Worm (Caenorhabditis elegans) whole organism, young adult: ENCODE data around the gene C01C10.2.

Source experiments
- B0019.2 ChIP-seq: fragments of 200-800 bp; sonication (Bioruptor generic); conservative IDR thresholded peaks from 2 replicates; pipeline ENCODE4 v1.3.6; 2022; ENCODE audit warnings: missing genetic modification reagents, missing genetic modification characterization, missing compliant biosample characterization
- C17E4.6 ChIP-seq: fragments of 200-800 bp; sonication (Bioruptor generic); IDR thresholded peaks from 2 replicates; pipeline ENCODE4 v1.3.6; 2022; ENCODE audit warnings: missing genetic modification reagents, missing genetic modification characterization, missing compliant biosample characterization
- F10E7.11 ChIP-seq: sonication (generic microtip); optimal IDR thresholded peaks from 2 replicates; lab custom pipeline; 2017; ENCODE audit warnings: mild to moderate bottlenecking, missing genetic modification characterization, moderate library complexity, missing compliant biosample characterization
- F22D6.2 ChIP-seq: sonication (generic microtip); optimal IDR thresholded peaks from 2 replicates; lab custom pipeline; 2016; ENCODE audit warnings: mild to moderate bottlenecking, missing genetic modification characterization, missing compliant biosample characterization
- F33H1.4 ChIP-seq: fragments of 200-800 bp; sonication (Bioruptor generic); IDR thresholded peaks from 2 replicates; pipeline ENCODE4 v1.3.6; 2022; ENCODE audit warnings: missing genetic modification reagents, missing genetic modification characterization, missing compliant biosample characterization
- F39B2.1 ChIP-seq: fragments of 200-800 bp; sonication (Bioruptor generic); IDR thresholded peaks from 2 replicates; pipeline ENCODE4 v1.3.6; 2022; ENCODE audit warnings: missing genetic modification reagents, missing genetic modification characterization, missing compliant biosample characterization
- F49E8.2 ChIP-seq: sonication (generic microtip); optimal IDR thresholded peaks from 3 replicates; lab custom pipeline; 2017; ENCODE audit warnings: missing genetic modification characterization, mild to moderate bottlenecking, missing compliant biosample characterization, antibody characterized with exemption, moderate library complexity; ENCODE audit not compliant: insufficient read depth
- F57C9.4 ChIP-seq: sonication (generic microtip); optimal IDR thresholded peaks from 2 replicates; lab custom pipeline; 2017; ENCODE audit warnings: mild to moderate bottlenecking, missing genetic modification characterization, missing compliant biosample characterization
- K11D2.4 ChIP-seq: fragments of 200-800 bp; sonication (Bioruptor generic); IDR thresholded peaks from 2 replicates; pipeline ENCODE4 v1.3.6; 2022; ENCODE audit warnings: missing genetic modification reagents, missing genetic modification characterization, missing compliant biosample characterization
- Y53G8AR.9 ChIP-seq: fragments of 200-800 bp; sonication (Bioruptor generic); conservative IDR thresholded peaks from 2 replicates; pipeline ENCODE4 v1.3.6; 2022; ENCODE audit warnings: missing genetic modification reagents, missing genetic modification characterization, missing compliant biosample characterization
- ZK185.1 ChIP-seq: sonication (generic microtip); optimal IDR thresholded peaks from 2 replicates; lab custom pipeline; 2016; ENCODE audit warnings: mild to moderate bottlenecking, missing genetic modification characterization, missing compliant biosample characterization; ENCODE audit not compliant: poor library complexity, severe bottlenecking
- aptf-2 ChIP-seq: fragments of 200-800 bp; sonication (Bioruptor generic); conservative IDR thresholded peaks from 2 replicates; pipeline ENCODE4 v1.3.6; 2022; ENCODE audit warnings: missing genetic modification reagents, missing genetic modification characterization, missing compliant biosample characterization
- atf-7 ChIP-seq: sonication (generic microtip); optimal IDR thresholded peaks from 2 replicates; lab custom pipeline; 2017; ENCODE audit warnings: mild to moderate bottlenecking, missing genetic modification characterization, missing compliant biosample characterization
- attf-3 ChIP-seq: fragments of 200-800 bp; sonication (Bioruptor generic); conservative IDR thresholded peaks from 2 replicates; pipeline ENCODE4 v1.3.6; 2022; ENCODE audit warnings: missing genetic modification reagents, missing genetic modification characterization, missing compliant biosample characterization
- attf-5 ChIP-seq: fragments of 200-800 bp; sonication (Bioruptor generic); optimal IDR thresholded peaks from 2 replicates; lab custom pipeline; 2018; ENCODE audit warnings: mild to moderate bottlenecking, missing genetic modification characterization, missing compliant biosample characterization
- bed-1 ChIP-seq: fragments of 200-800 bp; sonication (Bioruptor generic); IDR thresholded peaks from 2 replicates; pipeline ENCODE4 v1.3.6; 2022; ENCODE audit warnings: missing genetic modification reagents, missing genetic modification characterization, missing compliant biosample characterization
- ccch-3 ChIP-seq: fragments of 200-800 bp; sonication (Bioruptor generic); optimal IDR thresholded peaks from 2 replicates; lab custom pipeline; 2018; ENCODE audit warnings: mild to moderate bottlenecking, missing genetic modification characterization, missing compliant biosample characterization
- cebp-2 ChIP-seq: fragments of 200-800 bp; sonication (Bioruptor generic); IDR thresholded peaks from 2 replicates; pipeline ENCODE4 v1.3.6; 2022; ENCODE audit warnings: missing genetic modification characterization, missing compliant biosample characterization
- ceh-100 ChIP-seq: fragments of 200-800 bp; sonication (Bioruptor generic); IDR thresholded peaks from 2 replicates; pipeline ENCODE4 v1.3.6; 2022; ENCODE audit warnings: missing genetic modification reagents, missing genetic modification characterization, missing compliant biosample characterization
- ceh-79 ChIP-seq: sonication (generic microtip); optimal IDR thresholded peaks from 2 replicates; lab custom pipeline; 2017; ENCODE audit warnings: mild to moderate bottlenecking, missing genetic modification characterization, missing compliant biosample characterization
- chd-7 ChIP-seq: sonication (generic microtip); optimal IDR thresholded peaks from 2 replicates; lab custom pipeline; 2016; ENCODE audit warnings: mild to moderate bottlenecking, missing genetic modification characterization, moderate library complexity, missing compliant biosample characterization
- die-1 ChIP-seq: sonication (generic microtip); optimal IDR thresholded peaks from 2 replicates; lab custom pipeline; 2016; ENCODE audit warnings: missing genotype, mild to moderate bottlenecking, missing genetic modification characterization, missing compliant biosample characterization
- dox-1 ChIP-seq: fragments of 200-800 bp; sonication (Bioruptor generic); IDR thresholded peaks from 2 replicates; pipeline ENCODE4 v1.3.6; 2022; ENCODE audit warnings: missing genetic modification reagents, missing genetic modification characterization, missing compliant biosample characterization
- dpff-1 ChIP-seq: sonication (generic microtip); optimal IDR thresholded peaks from 2 replicates; lab custom pipeline; 2017; ENCODE audit warnings: mild to moderate bottlenecking, missing genetic modification characterization, missing compliant biosample characterization
- egrh-3 ChIP-seq: fragments of 200-800 bp; sonication (Bioruptor generic); IDR thresholded peaks from 2 replicates; pipeline ENCODE4 v1.3.6; 2022; ENCODE audit warnings: missing genetic modification reagents, missing genetic modification characterization, missing compliant biosample characterization
- ekl-4 ChIP-seq: fragments of 200-800 bp; sonication (Bioruptor generic); IDR thresholded peaks from 2 replicates; pipeline ENCODE4 v1.3.6; 2022; ENCODE audit warnings: missing genetic modification reagents, missing genetic modification characterization, missing compliant biosample characterization
- him-1 ChIP-seq: sonication (generic microtip); optimal IDR thresholded peaks from 2 replicates; lab custom pipeline; 2016; ENCODE audit warnings: missing genotype, missing genetic modification reagents, missing genetic modification characterization, missing compliant biosample characterization
- hlh-12 ChIP-seq: sonication (generic microtip); optimal IDR thresholded peaks from 2 replicates; lab custom pipeline; 2016; ENCODE audit warnings: missing genetic modification characterization, missing compliant biosample characterization
- hmg-1.2 ChIP-seq: fragments of 200-800 bp; sonication (Bioruptor generic); IDR thresholded peaks from 2 replicates; pipeline ENCODE4 v1.3.6; 2022; ENCODE audit warnings: missing genetic modification reagents, missing genetic modification characterization, missing compliant biosample characterization
- lag-1 ChIP-seq: fragments of 200-800 bp; sonication (Bioruptor generic); IDR thresholded peaks from 2 replicates; pipeline ENCODE4 v1.3.6; 2022; ENCODE audit warnings: missing genetic modification reagents, missing genetic modification characterization, missing compliant biosample characterization
- let-607 ChIP-seq, 2 experiments: fragments of 200-800 bp in 1 of 2; sonication (Bioruptor generic) in 1 of 2; sonication (generic microtip) in 1 of 2; optimal IDR thresholded peaks; 2 replicates each; lab custom pipeline; 2016 to 2018; ENCODE audit warnings: mild to moderate bottlenecking in 2 of 2, missing compliant biosample characterization in 2 of 2, missing genetic modification characterization in 2 of 2, moderate library complexity in 2 of 2, missing genotype in 1 of 2
- lin-54 ChIP-seq: fragments of 200-800 bp; sonication (Bioruptor generic); optimal IDR thresholded peaks from 2 replicates; lab custom pipeline; 2018; ENCODE audit warnings: mild to moderate bottlenecking, missing genetic modification characterization, missing compliant biosample characterization
- nfya-1 ChIP-seq: sonication (generic microtip); optimal IDR thresholded peaks from 2 replicates; lab custom pipeline; 2017; ENCODE audit warnings: antibody characterized with exemption, missing compliant biosample characterization, missing genetic modification characterization, borderline replicate concordance; ENCODE audit not compliant: insufficient read depth
- nhr-179 ChIP-seq: sonication (generic microtip); optimal IDR thresholded peaks from 2 replicates; lab custom pipeline; 2016; ENCODE audit warnings: mild to moderate bottlenecking, missing genetic modification characterization, missing compliant biosample characterization
- sdz-38 ChIP-seq: sonication (generic microtip); optimal IDR thresholded peaks from 2 replicates; lab custom pipeline; 2016; ENCODE audit warnings: missing genotype, missing genetic modification characterization, missing compliant biosample characterization
- somi-1 ChIP-seq: fragments of 200-800 bp; sonication (Bioruptor generic); optimal IDR thresholded peaks from 2 replicates; lab custom pipeline; 2018; ENCODE audit warnings: mild to moderate bottlenecking, missing genetic modification characterization, missing compliant biosample characterization
- tbp1 ChIP-seq: fragments of 200-800 bp; sonication (Bioruptor generic); optimal IDR thresholded peaks from 2 replicates; lab custom pipeline; 2018; ENCODE audit warnings: mild to moderate bottlenecking, missing genetic modification characterization, missing compliant biosample characterization
- xnd-1 ChIP-seq: sonication (generic microtip); optimal IDR thresholded peaks from 2 replicates; lab custom pipeline; 2016; ENCODE audit warnings: missing genotype, missing genetic modification reagents, missing genetic modification characterization, missing compliant biosample characterization
- zim-3 ChIP-seq: sonication (generic microtip); optimal IDR thresholded peaks from 2 replicates; lab custom pipeline; 2017; ENCODE audit warnings: mild to moderate bottlenecking, missing genetic modification characterization, moderate library complexity, missing compliant biosample characterization
- ztf-18 ChIP-seq: sonication (generic microtip); optimal IDR thresholded peaks from 2 replicates; lab custom pipeline; 2016; ENCODE audit warnings: missing genotype, mild to moderate bottlenecking, missing genetic modification characterization, missing compliant biosample characterization
- ztf-25 ChIP-seq: fragments of 200-800 bp; sonication (Bioruptor generic); IDR thresholded peaks from 2 replicates; pipeline ENCODE4 v1.3.6; 2022; ENCODE audit warnings: missing genetic modification reagents, missing genetic modification characterization, missing compliant biosample characterization

The C01C10.2 gene

ce11 chrX:7407749-7408148 lies 30.2 kb downstream of the C01C10.2 start:
- no peak for TF ChIP-seq tbp1 (GFP tag; lab: Kevin White, UChicago)
- TF ChIP-seq attf-3 (GFP tag; lab: Robert Waterston, UW): no peak
- no peak for TF ChIP-seq lag-1 (GFP tag; lab: Robert Waterston, UW)
- no peak for TF ChIP-seq B0019.2 (GFP tag; lab: Robert Waterston, UW)
- no peak for TF ChIP-seq xnd-1 (tag; lab: Kevin White, UChicago)
- no peak for TF ChIP-seq ztf-25 (GFP tag; lab: Robert Waterston, UW)
- TF ChIP-seq nhr-179 (tag; lab: Kevin White, UChicago): no peak
- no peak for TF ChIP-seq nfya-1 (tag; lab: Kevin White, UChicago)
- TF ChIP-seq dox-1 (GFP tag; lab: Robert Waterston, UW): no peak
- TF ChIP-seq him-1 (tag; lab: Kevin White, UChicago): no peak
- TF ChIP-seq K11D2.4 (GFP tag; lab: Robert Waterston, UW): no peak
- TF ChIP-seq zim-3 (tag; lab: Kevin White, UChicago): no peak
- no peak for TF ChIP-seq F33H1.4 (GFP tag; lab: Robert Waterston, UW)

ce11 chrX:7405393-7405792 lies 32.5 kb downstream of the C01C10.2 start, which contains the start of gene C10A4.3:
Gene C10A4.3 (plus strand): TSS chrX:7405693.
- no peak for TF ChIP-seq Y53G8AR.9 (GFP tag; lab: Robert Waterston, UW)
- TF ChIP-seq aptf-2 (GFP tag; lab: Robert Waterston, UW): no peak
- TF ChIP-seq dox-1 (GFP tag; lab: Robert Waterston, UW): no peak
- no peak for TF ChIP-seq die-1 (tag; lab: Kevin White, UChicago)
- TF ChIP-seq egrh-3: no peak
- no peak for TF ChIP-seq zim-3 (tag; lab: Kevin White, UChicago)
- no peak for TF ChIP-seq F10E7.11 (tag; lab: Kevin White, UChicago)
- TF ChIP-seq hlh-12 (tag; lab: Kevin White, UChicago): no peak
- TF ChIP-seq ztf-18: no peak
- no peak for TF ChIP-seq xnd-1 (tag; lab: Kevin White, UChicago)
- no peak for TF ChIP-seq let-607 (tag; optimal IDR thresholded peaks at IDR 0.05; lab: Kevin White, UChicago)
- no peak for TF ChIP-seq lin-54 (GFP tag; lab: Kevin White, UChicago)
- no peak for TF ChIP-seq F57C9.4 (tag; lab: Kevin White, UChicago)
- no peak for TF ChIP-seq atf-7
- TF ChIP-seq ceh-79 (tag; lab: Kevin White, UChicago): no peak
- no peak for TF ChIP-seq bed-1 (GFP tag; lab: Robert Waterston, UW)
- TF ChIP-seq ekl-4 (GFP tag; lab: Robert Waterston, UW): no peak

DNA sequence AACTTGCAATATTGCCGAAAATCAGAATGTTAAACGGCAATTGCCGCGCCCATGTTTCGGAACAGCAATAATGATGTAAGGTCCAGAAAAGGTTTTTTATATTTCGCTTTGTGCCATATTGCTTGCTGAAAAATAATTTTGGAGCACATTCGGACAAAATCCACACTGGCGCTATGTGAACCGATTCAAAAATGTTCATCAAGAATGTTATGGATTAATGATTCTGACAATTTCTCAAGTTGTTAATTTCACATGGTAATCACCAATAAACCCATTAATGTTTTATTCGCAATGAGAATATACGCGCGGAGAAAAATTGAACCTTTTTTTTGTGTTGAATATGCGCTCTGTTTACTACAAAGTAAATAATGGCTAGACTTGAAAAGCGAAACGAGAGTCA lies 33.4 kb downstream of the C01C10.2 start:
- TF ChIP-seq C17E4.6 (GFP tag; lab: Robert Waterston, UW) (no peak), F57C9.4 (tag; lab: Kevin White, UChicago) (no peak)
- TF ChIP-seq, all 124 proteins: peak for 0

DNA sequence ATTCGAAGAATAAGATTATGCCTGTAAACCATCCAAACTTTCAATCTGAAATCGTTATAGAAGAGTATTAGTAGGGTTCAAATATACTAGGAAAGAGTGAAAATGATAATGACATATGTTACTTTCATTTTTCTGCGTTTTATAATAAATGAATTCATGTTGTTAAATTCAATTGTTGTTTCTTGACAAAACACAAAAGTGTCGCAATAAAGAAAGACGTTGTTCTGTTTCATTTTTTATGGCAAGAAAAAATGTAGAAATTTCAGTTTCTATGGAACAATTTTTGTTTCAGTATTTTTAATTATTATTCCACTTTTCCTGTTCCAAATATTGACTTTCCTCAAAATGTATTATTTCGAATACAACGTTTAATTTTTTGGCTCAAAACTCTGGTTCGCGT lies 37.1 kb downstream of the C01C10.2 start, which contains the start of gene C10A4.4:
Gene C10A4.4 (plus strand): TSS at position 301 of the 400 bp plus-strand sequence.
- no peak for TF ChIP-seq dpff-1
- no peak for TF ChIP-seq hmg-1.2 (GFP tag; lab: Robert Waterston, UW)
- TF ChIP-seq xnd-1 (tag; lab: Kevin White, UChicago): no peak
- TF ChIP-seq ztf-18: no peak
- no peak for TF ChIP-seq ZK185.1 (tag; lab: Kevin White, UChicago)
- no peak for TF ChIP-seq ztf-25 (GFP tag; lab: Robert Waterston, UW)
- TF ChIP-seq ceh-100 (GFP tag; lab: Robert Waterston, UW): no peak
- no peak for TF ChIP-seq F22D6.2
- TF ChIP-seq him-1 (tag; lab: Kevin White, UChicago): no peak
- TF ChIP-seq chd-7 (tag; lab: Kevin White, UChicago): no peak
- TF ChIP-seq attf-5 (GFP tag; lab: Kevin White, UChicago): no peak
- no peak for TF ChIP-seq cebp-2
- TF ChIP-seq F49E8.2 (tag; lab: Kevin White, UChicago): no peak
- no peak for TF ChIP-seq somi-1 (GFP tag; lab: Kevin White, UChicago)
- no peak for TF ChIP-seq sdz-38 (tag; lab: Kevin White, UChicago)
- no peak for TF ChIP-seq F39B2.1
- TF ChIP-seq ccch-3 (GFP tag; lab: Kevin White, UChicago): no peak
